Fruit fly (Drosophila melanogaster): ENCODE results near the gene CG46383.

CG46383 gene

DNA sequence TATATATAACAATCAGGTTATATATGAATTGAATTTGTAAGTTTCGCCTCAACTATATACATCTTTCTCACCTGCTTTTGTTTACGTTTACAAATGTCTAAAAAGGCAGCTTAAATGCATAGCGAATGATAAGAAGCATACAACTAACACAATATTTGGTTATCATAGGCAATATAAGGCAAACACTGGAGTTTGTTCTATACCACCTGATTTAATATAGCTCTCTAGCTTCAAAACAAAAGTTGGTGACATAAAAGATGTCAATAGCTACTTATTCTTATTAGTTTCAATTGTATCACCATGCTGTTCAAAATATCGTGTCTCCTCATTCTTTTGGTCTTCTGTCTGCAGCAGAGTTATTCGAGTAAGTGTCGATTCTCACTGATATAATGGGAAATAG, 24.8 kb downstream of the CG46383 start (continued):
- TF ChIP-seq Fer2 (tag; optimal IDR thresholded peaks at IDR 0.05): no peak
- no peak for TF ChIP-seq pan (optimal IDR thresholded peaks at IDR 0.05)
- TF ChIP-seq pan (GFP tag; optimal IDR thresholded peaks at IDR 0.05 in 1 of 2, IDR thresholded peaks at IDR 0.05 in 1 of 2): no peak
- TF ChIP-seq CG13287 (GFP tag; IDR thresholded peaks at IDR 0.05; ENCODE audit: partially characterized antibody): no peak
- no peak for TF ChIP-seq CG14965 (GFP tag; optimal IDR thresholded peaks at IDR 0.05; ENCODE audit: borderline replicate concordance)
- TF ChIP-seq CG17829 (tag; optimal IDR thresholded peaks at IDR 0.05): no peak
- no peak for TF ChIP-seq grn (GFP tag; optimal IDR thresholded peaks at IDR 0.05)
- no peak for TF ChIP-seq CG11723 (GFP tag; optimal IDR thresholded peaks at IDR 0.05)
- TF ChIP-seq Gug (GFP tag; IDR thresholded peaks at IDR 0.05): no peak
- TF ChIP-seq CG9437 (GFP tag; optimal IDR thresholded peaks at IDR 0.05): no peak
- no peak for TF ChIP-seq tll (GFP tag; optimal IDR thresholded peaks at IDR 0.05)
- no peak for TF ChIP-seq CG31365 (tag; optimal IDR thresholded peaks at IDR 0.05)
- TF ChIP-seq Ada2b (GFP tag; IDR thresholded peaks at IDR 0.05): no peak
- no peak for TF ChIP-seq da (GFP tag; optimal IDR thresholded peaks at IDR 0.05)
- no peak for TF ChIP-seq cwo (GFP tag; optimal IDR thresholded peaks at IDR 0.05)
- TF ChIP-seq CG11560 (tag; IDR thresholded peaks at IDR 0.05): no peak
- TF ChIP-seq Mrtf (GFP tag; IDR thresholded peaks at IDR 0.05): no peak
- no peak for TF ChIP-seq salm (tag; optimal IDR thresholded peaks at IDR 0.05)
- TF ChIP-seq gsb-n (tag; optimal IDR thresholded peaks at IDR 0.05): no peak
- no peak for TF ChIP-seq Pdp1 (GFP tag; optimal IDR thresholded peaks at IDR 0.05)
- no peak for TF ChIP-seq CG5180 (GFP tag; optimal IDR thresholded peaks at IDR 0.05)
- TF ChIP-seq CG9876 (GFP tag; optimal IDR thresholded peaks at IDR 0.05): no peak
- TF ChIP-seq CG8281 (tag; optimal IDR thresholded peaks at IDR 0.05): no peak
- no peak for TF ChIP-seq ap (GFP tag; IDR thresholded peaks at IDR 0.05)
- TF ChIP-seq bab2 (GFP tag; optimal IDR thresholded peaks at IDR 0.05): no peak
- TF ChIP-seq CG17359 (tag; optimal IDR thresholded peaks at IDR 0.05): peak; percentile 36
- no peak for TF ChIP-seq HmgD (GFP tag; optimal IDR thresholded peaks at IDR 0.05)
- no peak for TF ChIP-seq tx (GFP tag; optimal IDR thresholded peaks at IDR 0.05)
- TF ChIP-seq aop (GFP tag; IDR thresholded peaks at IDR 0.05): no peak
- no peak for TF ChIP-seq nerfin-1 (tag; optimal IDR thresholded peaks at IDR 0.05)
- no peak for TF ChIP-seq CG6791 (GFP tag; IDR thresholded peaks at IDR 0.05; ENCODE audit: partially characterized antibody)
- no peak for TF ChIP-seq Ptx1 (GFP tag; IDR thresholded peaks at IDR 0.05)
- TF ChIP-seq CG4707 (GFP tag; optimal IDR thresholded peaks at IDR 0.05): peak; percentile 13
- no peak for TF ChIP-seq disco-r (GFP tag; optimal IDR thresholded peaks at IDR 0.05)
- TF ChIP-seq Dref (GFP tag; IDR thresholded peaks at IDR 0.05): no peak
- TF ChIP-seq pho (GFP tag; optimal IDR thresholded peaks at IDR 0.05): no peak
- TF ChIP-seq Camta (GFP tag; optimal IDR thresholded peaks at IDR 0.05): no peak
- no peak for TF ChIP-seq CG12104 (GFP tag; optimal IDR thresholded peaks at IDR 0.05)
- no peak for TF ChIP-seq Atf-2 (GFP tag; optimal IDR thresholded peaks at IDR 0.05)
- peak; percentile 6 for TF ChIP-seq CG17568 (GFP tag; optimal IDR thresholded peaks at IDR 0.05)
- TF ChIP-seq Bteb2 (GFP tag; optimal IDR thresholded peaks at IDR 0.05): no peak
- TF ChIP-seq CG2202 (tag; optimal IDR thresholded peaks at IDR 0.05): no peak
- no peak for TF ChIP-seq CG6272 (GFP tag; IDR thresholded peaks at IDR 0.05)
- no peak for TF ChIP-seq MTF-1 (GFP tag; optimal IDR thresholded peaks at IDR 0.05; ENCODE audit: borderline replicate concordance)
- TF ChIP-seq Lhr (GFP tag; optimal IDR thresholded peaks at IDR 0.05): no peak
- no peak for TF ChIP-seq CG7963 (GFP tag; IDR thresholded peaks at IDR 0.05; ENCODE audit: partially characterized antibody)
- TF ChIP-seq Elba2 (GFP tag; optimal IDR thresholded peaks at IDR 0.05): no peak
- peak; percentile 41 for TF ChIP-seq CG2678 (tag; optimal IDR thresholded peaks at IDR 0.05)
- peak; percentile 31 for TF ChIP-seq lab (GFP tag; optimal IDR thresholded peaks at IDR 0.05)
- peak; percentile 0 for TF ChIP-seq CG1603 (tag; optimal IDR thresholded peaks at IDR 0.05)
- TF ChIP-seq nerfin-2 (GFP tag; IDR thresholded peaks at IDR 0.05; ENCODE audit: partially characterized antibody): no peak

Data from whole organism, embryonic.